Fruit fly (Drosophila melanogaster) whole organism, embryonic: ENCODE data around the gene CG13843.

Experiments
- gsb-n ChIP-seq: fragments of 200-800 bp; sonication (Bioruptor generic); optimal IDR thresholded peaks from 3 replicates; lab custom pipeline; 2018; ENCODE audit warnings: missing biosample characterization, mild to moderate bottlenecking, missing genetic modification characterization
- knrl ChIP-seq: fragments of 200-800 bp; sonication (Bioruptor generic); IDR thresholded peaks from 3 replicates; pipeline ENCODE4 v1.3.6; 2022; ENCODE audit warnings: missing biosample characterization, missing genetic modification characterization; ENCODE audit not compliant: partially characterized antibody

DNA sequence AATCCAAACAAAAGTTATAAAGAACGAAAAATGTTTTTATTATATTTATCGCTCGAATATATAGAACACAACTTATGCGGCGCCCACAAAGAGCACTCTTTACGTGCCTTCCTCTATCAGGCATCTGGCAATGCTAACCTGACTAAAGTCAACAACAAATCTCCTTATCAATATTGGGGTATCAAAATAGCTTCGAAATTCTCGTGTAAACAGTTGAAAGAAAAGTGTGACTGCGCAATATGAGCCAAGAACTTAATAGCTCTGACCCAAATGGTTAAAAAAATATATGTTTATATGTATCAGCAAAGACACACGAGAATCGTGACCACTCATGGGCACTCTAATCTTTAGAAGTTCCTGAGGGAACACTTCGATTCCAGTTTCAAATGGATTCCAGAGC, 21.9 kb downstream of the CG13843 start:
- no peak for TF ChIP-seq knrl
- no peak for TF ChIP-seq gsb-n
